Fruit fly (Drosophila melanogaster) whole organism, prepupa: ENCODE measurements around the gene CG9135.

Source experiments
- CG34406 ChIP-seq: fragments of 200-800 bp; sonication (Bioruptor generic); optimal IDR thresholded peaks from 3 replicates; lab custom pipeline; 2016; ENCODE audit warnings: missing biosample characterization, missing genetic modification characterization
- CG6276 ChIP-seq: fragments of 200-800 bp; sonication (Bioruptor generic); optimal IDR thresholded peaks from 2 replicates; lab custom pipeline; 2017; ENCODE audit warnings: missing biosample characterization, mild to moderate bottlenecking, missing genetic modification characterization
- CG8632 ChIP-seq: fragments of 200-800 bp; sonication (Bioruptor generic); optimal IDR thresholded peaks from 3 replicates; lab custom pipeline; 2016; ENCODE audit warnings: missing biosample characterization, missing genetic modification characterization
- CG9139 ChIP-seq: fragments of 200-800 bp; sonication (Bioruptor generic); optimal IDR thresholded peaks from 3 replicates; lab custom pipeline; 2017; ENCODE audit warnings: missing biosample characterization, mild to moderate bottlenecking, missing genetic modification characterization
- Sox102F ChIP-seq: fragments of 200-800 bp; sonication (Bioruptor generic); optimal IDR thresholded peaks from 2 replicates; lab custom pipeline; 2016; ENCODE audit warnings: missing biosample characterization, mild to moderate bottlenecking, missing genetic modification characterization
- Sox15 ChIP-seq: fragments of 200-800 bp; sonication (Bioruptor generic); optimal IDR thresholded peaks from 3 replicates; lab custom pipeline; 2016; ENCODE audit warnings: missing biosample characterization, missing genetic modification characterization
- acj6 ChIP-seq: fragments of 200-800 bp; sonication (Bioruptor generic); optimal IDR thresholded peaks from 3 replicates; lab custom pipeline; 2016; ENCODE audit warnings: missing biosample characterization, missing genetic modification characterization
- svp ChIP-seq: fragments of 200-800 bp; sonication (Bioruptor generic); peaks from one replicate; lab custom pipeline; 2016; ENCODE audit warnings: missing biosample characterization, missing genetic modification characterization

DNA sequence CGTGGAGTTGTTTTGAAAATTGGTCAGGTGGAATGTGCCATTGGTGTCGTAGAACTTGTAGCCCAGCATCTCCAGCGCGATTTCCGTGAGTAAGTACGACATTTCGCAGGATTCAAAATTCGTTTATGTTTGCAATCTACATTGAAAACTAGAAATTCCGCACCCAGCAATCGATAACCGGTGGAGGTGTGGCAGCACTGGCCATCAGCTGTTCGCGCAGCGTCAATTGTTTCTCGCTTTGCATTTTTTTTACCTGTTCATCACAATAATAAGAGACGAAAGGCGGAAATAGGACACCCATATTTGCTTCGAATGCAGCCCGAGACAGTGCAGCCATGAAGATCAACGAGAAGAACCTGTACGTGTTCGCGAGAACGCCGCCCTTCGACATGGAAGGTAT, 2.1 kb upstream of the CG9135 start, which contains the start of the genes CG34179 and slmo:
- TF ChIP-seq CG34406 (GFP tag; lab: Kevin White, UChicago) (no peak), acj6 (GFP tag; lab: Kevin White, UChicago) (no peak), CG9139 (GFP tag; lab: Kevin White, UChicago) (no peak), Sox102F (GFP tag; lab: Kevin White, UChicago) (no peak), svp (GFP tag; lab: Kevin White, UChicago) (no peak), Sox15 (no peak), CG6276 (GFP tag; lab: Kevin White, UChicago) (no peak), CG8632 (GFP tag; lab: Kevin White, UChicago) (no peak)
